Worm (Caenorhabditis elegans) whole organism, late embryonic: ENCODE measurements around the gene T15H9.4.

Source experiments
- C38D4.7 ChIP-seq: fragments of 200-800 bp; sonication (Bioruptor generic); optimal IDR thresholded peaks from 2 replicates; lab custom pipeline; 2018; ENCODE audit warnings: mild to moderate bottlenecking, missing genetic modification characterization, moderate library complexity, missing compliant biosample characterization
- K02D7.2 ChIP-seq: sonication (generic microtip); optimal IDR thresholded peaks from 2 replicates; lab custom pipeline; 2017; ENCODE audit warnings: mild to moderate bottlenecking, missing genetic modification characterization, missing compliant biosample characterization
- T23F11.4 ChIP-seq: fragments of 200-800 bp; sonication (Bioruptor generic); optimal IDR thresholded peaks from 2 replicates; lab custom pipeline; 2018; ENCODE audit warnings: mild to moderate bottlenecking, missing genetic modification characterization, missing compliant biosample characterization
- ceh-18 ChIP-seq: sonication (generic microtip); optimal IDR thresholded peaks from 2 replicates; lab custom pipeline; 2016; ENCODE audit warnings: missing genetic modification characterization, missing compliant biosample characterization
- ceh-22 ChIP-seq: sonication (generic microtip); optimal IDR thresholded peaks from 2 replicates; lab custom pipeline; 2017; ENCODE audit warnings: missing biosample characterization, missing genetic modification characterization
- ceh-24 ChIP-seq: sonication (generic microtip); optimal IDR thresholded peaks from 2 replicates; lab custom pipeline; 2016; ENCODE audit warnings: mild to moderate bottlenecking, missing genetic modification characterization, missing compliant biosample characterization
- ceh-30 ChIP-seq: fragments of 150-350 bp; optimal IDR thresholded peaks from 2 replicates; lab custom pipeline; 2014; ENCODE audit warnings: missing biosample characterization, missing genetic modification characterization
- ceh-34 ChIP-seq: sonication (generic microtip); optimal IDR thresholded peaks from 2 replicates; lab custom pipeline; 2016; ENCODE audit warnings: mild to moderate bottlenecking, missing genetic modification characterization, missing compliant biosample characterization
- ceh-6 ChIP-seq: fragments of 200-800 bp; sonication (Bioruptor generic); optimal IDR thresholded peaks from 2 replicates; lab custom pipeline; 2018; ENCODE audit warnings: mild to moderate bottlenecking, missing genetic modification characterization, missing compliant biosample characterization
- dve-1 ChIP-seq: sonication (generic microtip); optimal IDR thresholded peaks from 2 replicates; lab custom pipeline; 2017; ENCODE audit warnings: antibody characterized with exemption, mild to moderate bottlenecking, missing genetic modification characterization, missing compliant biosample characterization
- elt-2 ChIP-seq: sonication (generic microtip); optimal IDR thresholded peaks from 2 replicates; lab custom pipeline; 2016; ENCODE audit warnings: missing genetic modification reagents, missing genetic modification characterization, missing compliant biosample characterization
- elt-4 ChIP-seq: sonication (generic microtip); optimal IDR thresholded peaks from 2 replicates; lab custom pipeline; 2016; ENCODE audit warnings: missing genetic modification characterization, missing compliant biosample characterization
- ets-4 ChIP-seq: sonication (generic microtip); optimal IDR thresholded peaks from 2 replicates; lab custom pipeline; 2016; ENCODE audit warnings: missing genetic modification characterization, missing compliant biosample characterization
- gmeb-2 ChIP-seq: sonication (generic microtip); optimal IDR thresholded peaks from 2 replicates; lab custom pipeline; 2016; ENCODE audit warnings: missing genetic modification characterization, inconsistent platforms, missing compliant biosample characterization
- hlh-8 ChIP-seq: sonication (generic microtip); optimal IDR thresholded peaks from 2 replicates; lab custom pipeline; 2016; ENCODE audit warnings: missing genotype, missing genetic modification characterization, missing compliant biosample characterization
- lim-6 ChIP-seq: sonication (generic microtip); optimal IDR thresholded peaks from 2 replicates; lab custom pipeline; 2016; ENCODE audit warnings: missing genetic modification characterization, missing compliant biosample characterization
- lin-11 ChIP-seq: fragments of 200-800 bp; sonication (Bioruptor generic); optimal IDR thresholded peaks from 2 replicates; lab custom pipeline; 2018; ENCODE audit warnings: mild to moderate bottlenecking, missing genetic modification characterization, missing compliant biosample characterization
- madf-2 ChIP-seq: sonication (generic microtip); optimal IDR thresholded peaks from 2 replicates; lab custom pipeline; 2017; ENCODE audit warnings: missing genetic modification characterization, missing compliant biosample characterization
- pag-3 ChIP-seq: sonication (generic microtip); optimal IDR thresholded peaks from 2 replicates; lab custom pipeline; 2016; ENCODE audit warnings: missing compliant biosample characterization, missing genetic modification characterization, borderline replicate concordance
- pat-9 ChIP-seq: fragments of 200-800 bp; sonication (Bioruptor generic); optimal IDR thresholded peaks from 2 replicates; lab custom pipeline; 2018; ENCODE audit warnings: mild to moderate bottlenecking, missing genetic modification characterization, moderate library complexity, missing compliant biosample characterization
- pax-1 ChIP-seq: fragments of 150-350 bp; optimal IDR thresholded peaks from 2 replicates; lab custom pipeline; 2014; ENCODE audit warnings: missing biosample characterization, missing genetic modification characterization
- pha-2 ChIP-seq: sonication (generic microtip); optimal IDR thresholded peaks from 2 replicates; lab custom pipeline; 2017; ENCODE audit warnings: mild to moderate bottlenecking, missing genetic modification characterization, missing compliant biosample characterization
- pros-1 ChIP-seq: fragments of 150-350 bp; optimal IDR thresholded peaks from 2 replicates; lab custom pipeline; 2014; ENCODE audit warnings: missing biosample characterization, missing genetic modification reagents, missing genetic modification characterization
- rnt-1 ChIP-seq: sonication (generic microtip); optimal IDR thresholded peaks from 2 replicates; lab custom pipeline; 2016; ENCODE audit warnings: missing genetic modification characterization, missing compliant biosample characterization
- sdc-2 ChIP-seq: sonication (generic microtip); optimal IDR thresholded peaks from 2 replicates; lab custom pipeline; 2016; ENCODE audit warnings: missing genotype, missing genetic modification characterization, missing compliant biosample characterization
- sox-2 ChIP-seq: fragments of 200-800 bp; sonication (Bioruptor generic); IDR thresholded peaks from 2 replicates; pipeline ENCODE4 v1.3.6; 2022; ENCODE audit warnings: missing genetic modification reagents, missing genetic modification characterization, missing compliant biosample characterization
- tbx-2 ChIP-seq: sonication (generic microtip); optimal IDR thresholded peaks from 2 replicates; lab custom pipeline; 2016; ENCODE audit warnings: missing genetic modification characterization, missing compliant biosample characterization
- tbx-7 ChIP-seq: sonication (generic microtip); optimal IDR thresholded peaks from 2 replicates; lab custom pipeline; 2016; ENCODE audit warnings: missing genotype, missing genetic modification characterization, missing compliant biosample characterization
- unc-55 ChIP-seq: sonication (generic microtip); optimal IDR thresholded peaks from 2 replicates; lab custom pipeline; 2017; ENCODE audit warnings: missing biosample characterization, missing genetic modification reagents, missing genetic modification characterization
- zip-5 ChIP-seq: sonication (generic microtip); optimal IDR thresholded peaks from 2 replicates; lab custom pipeline; 2016; ENCODE audit warnings: missing genetic modification characterization, missing compliant biosample characterization

T15H9.4 gene

ce11 chrII:9624110-9624695, 12.5 kb downstream of the T15H9.4 start, which contains the start of the genes dnj-20 and ZK1307.8:
Gene dnj-20, minus strand, starts transcription at chrII:9624176.
Gene ZK1307.8, plus strand, starts transcription at chrII:9624613.
- TF ChIP-seq elt-2 (tag; lab: Kevin White, UChicago): peak; percentile 9
- no peak for TF ChIP-seq ceh-6
- TF ChIP-seq, all 69 proteins: peak for 1

ce11 chrII:9625930-9626329, 14.3 kb downstream of the T15H9.4 start:
- TF ChIP-seq lin-11 (tag; lab: Kevin White, UChicago) (no peak), pax-1 (tag; lab: Kevin White, UChicago) (no peak), lim-6 (tag; lab: Kevin White, UChicago) (no peak), pat-9 (tag; lab: Kevin White, UChicago) (no peak), madf-2 (no peak), sox-2 (GFP tag; lab: Robert Waterston, UW) (no peak), pha-2 (tag; lab: Kevin White, UChicago) (no peak), C38D4.7 (GFP tag; lab: Kevin White, UChicago) (no peak), ceh-6 (no peak)

- TF ChIP-seq ceh-24: no peak
- TF ChIP-seq zip-5 (tag; lab: Kevin White, UChicago): no peak
- no peak for TF ChIP-seq pros-1 (tag; lab: Kevin White, UChicago)
- TF ChIP-seq T23F11.4 (GFP tag; lab: Kevin White, UChicago): no peak
- TF ChIP-seq tbx-2 (tag; lab: Kevin White, UChicago): no peak
- TF ChIP-seq ceh-18 (tag; lab: Kevin White, UChicago): no peak
- TF ChIP-seq sdc-2 (tag; lab: Kevin White, UChicago): no peak
- no peak for TF ChIP-seq lim-6 (tag; lab: Kevin White, UChicago)
- no peak for TF ChIP-seq elt-4 (tag; lab: Kevin White, UChicago)
These were observed 24.6 kb downstream of the T15H9.4 start, which contains the start of gene ZK1307.7 for ce11 chrII:9636300-9636699. Gene ZK1307.7, plus strand, starts transcription at chrII:9636600.

ce11 chrII:9644438-9644837, 32.8 kb downstream of the T15H9.4 start, which contains the start of gene fzr-1:
Gene fzr-1, minus strand, starts transcription at chrII:9644466.
- TF ChIP-seq ceh-34 (tag; lab: Kevin White, UChicago) (no peak), elt-2 (tag; lab: Kevin White, UChicago) (peak; percentile 16), hlh-8 (no peak)

ce11 chrII:9644940-9645634, 33.4 kb downstream of the T15H9.4 start:
- no peak for TF ChIP-seq gmeb-2
- TF ChIP-seq rnt-1 (tag; lab: Kevin White, UChicago): peak; percentile 77
- no peak for TF ChIP-seq ceh-6
- no peak for TF ChIP-seq ceh-30 (tag; lab: Kevin White, UChicago)
- no peak for TF ChIP-seq pag-3 (tag; lab: Kevin White, UChicago)
- TF ChIP-seq unc-55 (GFP tag; lab: Kevin White, UChicago): peak; percentile 39
- TF ChIP-seq lin-11 (tag; lab: Kevin White, UChicago): no peak
- no peak for TF ChIP-seq tbx-7 (tag; lab: Kevin White, UChicago)
- peak; percentile 46 for TF ChIP-seq elt-2 (tag; lab: Kevin White, UChicago)
- no peak for TF ChIP-seq pax-1 (tag; lab: Kevin White, UChicago)
- TF ChIP-seq pros-1 (tag; lab: Kevin White, UChicago): no peak
- no peak for TF ChIP-seq K02D7.2 (tag; lab: Kevin White, UChicago)
- no peak for TF ChIP-seq dve-1 (tag; lab: Kevin White, UChicago)
- TF ChIP-seq pat-9 (tag; lab: Kevin White, UChicago): no peak
- no peak for TF ChIP-seq ets-4 (tag; lab: Kevin White, UChicago)
- no peak for TF ChIP-seq ceh-22 (tag; lab: Kevin White, UChicago)
